Fruit fly (Drosophila melanogaster): ENCODE measurements around the gene RhoGAP68F.

Gene RhoGAP68F

DNA sequence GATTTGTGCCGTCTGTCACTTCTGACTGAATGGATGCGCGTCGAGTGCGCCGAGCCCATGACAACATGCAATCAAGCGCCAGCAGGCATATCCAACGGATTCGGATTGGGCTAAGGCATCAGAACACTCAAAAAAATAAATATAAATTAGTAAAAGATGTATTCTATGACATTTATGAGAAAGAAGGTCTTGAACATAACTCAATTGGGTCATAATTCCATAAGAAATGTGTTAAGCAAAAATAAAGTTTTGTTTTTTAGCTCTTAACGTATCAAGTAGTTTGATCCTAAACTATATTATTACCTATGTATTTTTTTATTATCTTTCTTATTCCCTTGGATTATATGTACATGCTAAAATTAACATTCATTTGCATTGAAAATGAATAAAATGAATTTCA is 25.1 kb upstream of the RhoGAP68F start:
- peak; percentile 51 for TF ChIP-seq CG34367 (tag; optimal IDR thresholded peaks at IDR 0.05)
- TF ChIP-seq Ets98B (GFP tag; IDR thresholded peaks at IDR 0.05) = no peak
- TF ChIP-seq CG32121 (GFP tag; IDR thresholded peaks at IDR 0.05) = no peak
- TF ChIP-seq CG4496 (GFP tag; IDR thresholded peaks at IDR 0.05) = no peak
- TF ChIP-seq CG17806 (tag; optimal IDR thresholded peaks at IDR 0.05) = peak; percentile 56
- peak; percentile 57 for TF ChIP-seq CG8159 (tag; optimal IDR thresholded peaks at IDR 0.05)
- no peak for TF ChIP-seq rn (GFP tag; IDR thresholded peaks at IDR 0.05)
- no peak for TF ChIP-seq EcR (GFP tag; optimal IDR thresholded peaks at IDR 0.05)
- TF ChIP-seq CG15710 (tag; optimal IDR thresholded peaks at IDR 0.05) = peak; percentile 44
- TF ChIP-seq fd96Ca (GFP tag; IDR thresholded peaks at IDR 0.05) = no peak
- TF ChIP-seq CG12605 (GFP tag; IDR thresholded peaks at IDR 0.05) = no peak
- TF ChIP-seq CG13204 (GFP tag; optimal IDR thresholded peaks at IDR 0.05) = no peak
- no peak for TF ChIP-seq CG8301 (tag; optimal IDR thresholded peaks at IDR 0.05)
- no peak for TF ChIP-seq Pif1B (GFP tag; optimal IDR thresholded peaks at IDR 0.05)
- no peak for TF ChIP-seq gl (tag; optimal IDR thresholded peaks at IDR 0.05)
- TF ChIP-seq CG14655 (GFP tag; optimal IDR thresholded peaks at IDR 0.05) = no peak
- TF ChIP-seq CG9948 (tag; optimal IDR thresholded peaks at IDR 0.05) = peak; percentile 54
- no peak for TF ChIP-seq D1 (tag; optimal IDR thresholded peaks at IDR 0.05)
- TF ChIP-seq Snoo (tag; optimal IDR thresholded peaks at IDR 0.05) = no peak
- no peak for TF ChIP-seq Pif1A (GFP tag; optimal IDR thresholded peaks at IDR 0.05)
- TF ChIP-seq CG10348 (GFP tag; IDR thresholded peaks at IDR 0.05) = no peak

DNA sequence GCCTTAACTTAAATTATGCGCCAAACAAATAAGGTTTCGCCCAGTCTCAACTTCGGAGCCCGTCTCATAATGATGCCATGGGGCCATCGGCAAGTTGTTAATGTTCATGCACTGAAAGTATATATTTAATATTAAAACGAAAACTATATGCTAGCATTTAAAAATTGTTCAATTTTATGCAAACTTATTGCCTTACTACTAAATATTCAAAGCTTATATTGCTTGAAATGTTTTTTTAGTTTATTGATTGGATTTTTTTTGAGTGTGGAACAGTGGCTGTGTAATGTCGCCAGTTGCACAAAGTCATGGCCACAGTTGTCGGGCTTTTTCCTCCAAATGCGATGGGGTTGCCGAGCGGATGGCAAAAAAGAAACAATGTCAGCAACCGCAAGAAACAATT is 24.5 kb upstream of the RhoGAP68F start:
- TF ChIP-seq CG9948 (tag; optimal IDR thresholded peaks at IDR 0.05) (peak; percentile 79), CG14655 (GFP tag; optimal IDR thresholded peaks at IDR 0.05) (peak; percentile 83), CG10348 (GFP tag; IDR thresholded peaks at IDR 0.05) (no peak), CG8159 (tag; optimal IDR thresholded peaks at IDR 0.05) (peak; percentile 92), EcR (GFP tag; optimal IDR thresholded peaks at IDR 0.05) (peak; percentile 74), CG15710 (tag; optimal IDR thresholded peaks at IDR 0.05) (peak; percentile 83), fd96Ca (GFP tag; IDR thresholded peaks at IDR 0.05) (peak; percentile 69; the same call in 2 of the 3 replicates), Ets98B (GFP tag; IDR thresholded peaks at IDR 0.05) (peak; percentile 85), D1 (tag; optimal IDR thresholded peaks at IDR 0.05) (peak; percentile 70), CG32121 (GFP tag; IDR thresholded peaks at IDR 0.05) (peak; percentile 74), rn (GFP tag; IDR thresholded peaks at IDR 0.05) (peak; percentile 76), CG13204 (GFP tag; optimal IDR thresholded peaks at IDR 0.05) (no peak), Pif1A (GFP tag; optimal IDR thresholded peaks at IDR 0.05) (peak; percentile 88), Pif1B (GFP tag; optimal IDR thresholded peaks at IDR 0.05) (peak; percentile 88), Snoo (tag; optimal IDR thresholded peaks at IDR 0.05) (peak; percentile 76), CG12605 (GFP tag; IDR thresholded peaks at IDR 0.05) (peak; percentile 84), CG8301 (tag; optimal IDR thresholded peaks at IDR 0.05) (peak; percentile 80), gl (tag; optimal IDR thresholded peaks at IDR 0.05) (peak; percentile 63), CG17806 (tag; optimal IDR thresholded peaks at IDR 0.05) (peak; percentile 90), CG34367 (tag; optimal IDR thresholded peaks at IDR 0.05) (peak; percentile 67), CG4496 (GFP tag; IDR thresholded peaks at IDR 0.05) (peak; percentile 82)

DNA sequence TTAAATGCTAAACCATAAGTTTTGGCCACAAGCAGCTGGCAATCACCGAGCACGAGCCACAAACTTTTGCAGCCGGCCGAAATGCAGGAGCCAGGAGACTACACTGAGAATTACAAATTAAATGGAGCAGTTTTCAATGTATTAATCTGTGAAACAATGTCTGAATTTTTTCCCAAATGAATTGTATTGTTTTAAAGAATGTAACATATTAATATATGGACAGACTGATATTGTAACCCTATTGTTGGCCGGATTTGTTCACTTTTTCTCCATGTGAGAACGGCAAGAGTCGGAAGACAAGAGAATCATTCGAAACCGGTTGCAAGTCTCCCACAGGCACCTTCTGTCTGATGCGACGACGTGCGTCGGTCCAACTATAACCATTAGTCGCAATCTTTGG is 23.6 kb upstream of the RhoGAP68F start:
- TF ChIP-seq CG9948 (tag; optimal IDR thresholded peaks at IDR 0.05) (peak; percentile 87), gl (tag; optimal IDR thresholded peaks at IDR 0.05) (peak; percentile 83), Pif1A (GFP tag; optimal IDR thresholded peaks at IDR 0.05) (peak; percentile 89), CG15710 (tag; optimal IDR thresholded peaks at IDR 0.05) (peak; percentile 87), CG12605 (GFP tag; IDR thresholded peaks at IDR 0.05) (peak; percentile 74), CG13204 (GFP tag; optimal IDR thresholded peaks at IDR 0.05) (no peak), CG17806 (tag; optimal IDR thresholded peaks at IDR 0.05) (peak; percentile 91), Ets98B (GFP tag; IDR thresholded peaks at IDR 0.05) (peak; percentile 65), CG34367 (tag; optimal IDR thresholded peaks at IDR 0.05) (peak; percentile 88), CG8159 (tag; optimal IDR thresholded peaks at IDR 0.05) (peak; percentile 86), CG4496 (GFP tag; IDR thresholded peaks at IDR 0.05) (peak; percentile 83), rn (GFP tag; IDR thresholded peaks at IDR 0.05) (peak; percentile 5; the same call in 1 of the 2 replicates), Snoo (tag; optimal IDR thresholded peaks at IDR 0.05) (peak; percentile 87), CG14655 (GFP tag; optimal IDR thresholded peaks at IDR 0.05) (peak; percentile 93), CG32121 (GFP tag; IDR thresholded peaks at IDR 0.05) (no peak), D1 (tag; optimal IDR thresholded peaks at IDR 0.05) (peak; percentile 62), fd96Ca (GFP tag; IDR thresholded peaks at IDR 0.05) (peak; percentile 82; the same call in 2 of the 3 replicates), Pif1B (GFP tag; optimal IDR thresholded peaks at IDR 0.05) (peak; percentile 91), CG10348 (GFP tag; IDR thresholded peaks at IDR 0.05) (no peak), CG8301 (tag; optimal IDR thresholded peaks at IDR 0.05) (peak; percentile 92), EcR (GFP tag; optimal IDR thresholded peaks at IDR 0.05) (no peak)

DNA sequence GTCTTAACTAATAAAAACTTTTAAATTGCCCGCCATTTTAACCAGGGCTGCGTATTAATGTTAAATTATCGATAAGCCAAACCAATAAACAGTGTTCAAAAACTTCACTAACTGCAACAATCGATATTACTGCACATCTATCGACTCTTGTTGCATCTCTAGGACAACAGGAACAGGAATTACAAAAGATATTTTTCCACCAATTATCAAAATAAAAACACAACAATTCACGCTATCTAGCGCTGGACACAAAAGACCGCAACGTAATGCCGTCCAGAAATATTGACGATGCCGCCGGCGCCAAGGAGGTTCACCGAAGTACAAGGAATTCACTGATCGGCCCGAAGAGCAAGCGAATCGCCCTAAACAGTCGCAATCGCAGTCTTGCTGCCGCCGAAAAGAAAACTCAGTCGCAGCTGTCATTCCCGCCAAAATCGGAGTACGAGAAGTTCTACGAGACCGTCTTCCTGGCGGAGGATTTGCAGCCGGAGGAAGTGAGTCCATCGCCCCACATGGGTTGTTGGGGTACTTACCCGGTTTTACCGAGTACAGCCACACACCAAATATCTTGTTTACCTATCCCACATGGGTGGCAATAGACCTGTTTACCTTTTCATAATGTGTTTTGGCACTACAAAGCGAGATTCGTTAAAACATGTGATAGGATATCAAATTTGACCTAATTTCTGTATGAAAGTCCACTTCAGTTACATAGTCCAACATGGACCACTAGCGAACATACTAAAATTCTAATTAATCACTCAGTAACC is 22.5 kb upstream of the RhoGAP68F start, which contains the start of gene vers:
vers (plus strand) TSS at position 136 of the 770 bp plus-strand sequence.
- no peak for TF ChIP-seq D1 (tag; optimal IDR thresholded peaks at IDR 0.05)
- TF ChIP-seq CG8159 (tag; optimal IDR thresholded peaks at IDR 0.05) = no peak
- no peak for TF ChIP-seq EcR (GFP tag; optimal IDR thresholded peaks at IDR 0.05)
- TF ChIP-seq CG10348 (GFP tag; IDR thresholded peaks at IDR 0.05) = no peak
- no peak for TF ChIP-seq rn (GFP tag; IDR thresholded peaks at IDR 0.05)
- no peak for TF ChIP-seq CG34367 (tag; optimal IDR thresholded peaks at IDR 0.05)
- TF ChIP-seq CG12605 (GFP tag; IDR thresholded peaks at IDR 0.05) = no peak
- no peak for TF ChIP-seq fd96Ca (GFP tag; IDR thresholded peaks at IDR 0.05)
- no peak for TF ChIP-seq Pif1A (GFP tag; optimal IDR thresholded peaks at IDR 0.05)
- no peak for TF ChIP-seq CG32121 (GFP tag; IDR thresholded peaks at IDR 0.05)
- TF ChIP-seq Ets98B (GFP tag; IDR thresholded peaks at IDR 0.05) = no peak
- TF ChIP-seq CG8301 (tag; optimal IDR thresholded peaks at IDR 0.05) = no peak
- TF ChIP-seq Snoo (tag; optimal IDR thresholded peaks at IDR 0.05) = no peak
- no peak for TF ChIP-seq CG9948 (tag; optimal IDR thresholded peaks at IDR 0.05)
- no peak for TF ChIP-seq CG14655 (GFP tag; optimal IDR thresholded peaks at IDR 0.05)

DNA sequence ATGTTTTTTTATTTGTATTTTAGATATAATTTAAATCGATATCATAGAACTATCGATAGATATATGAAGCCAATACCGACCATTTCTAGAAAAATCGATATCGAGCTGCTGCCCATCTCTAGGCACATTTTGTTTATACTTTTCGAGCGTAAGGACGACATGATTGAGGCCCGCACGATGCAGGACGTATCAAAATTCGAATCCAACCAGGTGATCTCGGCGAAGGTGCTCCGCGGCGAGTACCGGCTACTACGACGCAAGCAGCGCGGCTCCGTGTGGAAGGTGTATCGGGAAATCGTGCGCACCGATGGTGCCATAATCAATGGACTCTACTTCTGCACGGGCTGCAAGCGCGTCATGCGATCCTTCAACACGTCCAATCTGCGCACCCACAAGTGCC is 20.5 kb upstream of the RhoGAP68F start, which contains the start of gene ssp:
ssp (plus strand) TSS at position 102 of the 400 bp plus-strand sequence.
- no peak for TF ChIP-seq CG14655 (GFP tag; optimal IDR thresholded peaks at IDR 0.05)
- TF ChIP-seq gl (tag; optimal IDR thresholded peaks at IDR 0.05) = no peak
- TF ChIP-seq CG34367 (tag; optimal IDR thresholded peaks at IDR 0.05) = no peak
- no peak for TF ChIP-seq CG10348 (GFP tag; IDR thresholded peaks at IDR 0.05)
- TF ChIP-seq Ets98B (GFP tag; IDR thresholded peaks at IDR 0.05) = no peak
- TF ChIP-seq CG4496 (GFP tag; IDR thresholded peaks at IDR 0.05) = no peak
- TF ChIP-seq rn (GFP tag; IDR thresholded peaks at IDR 0.05) = no peak
- TF ChIP-seq fd96Ca (GFP tag; IDR thresholded peaks at IDR 0.05) = no peak
- TF ChIP-seq Pif1A (GFP tag; optimal IDR thresholded peaks at IDR 0.05) = no peak
- no peak for TF ChIP-seq Pif1B (GFP tag; optimal IDR thresholded peaks at IDR 0.05)
- TF ChIP-seq CG17806 (tag; optimal IDR thresholded peaks at IDR 0.05) = no peak
- TF ChIP-seq EcR (GFP tag; optimal IDR thresholded peaks at IDR 0.05) = no peak
- TF ChIP-seq CG8159 (tag; optimal IDR thresholded peaks at IDR 0.05) = no peak
- TF ChIP-seq CG8301 (tag; optimal IDR thresholded peaks at IDR 0.05) = no peak
